Fruit fly (Drosophila melanogaster) whole organism, embryonic: ENCODE measurements around the gene CG1142.
A peak's percentile ranks its signal among the peaks of the same experiment; 100 is the strongest.

ENCODE experiments used
- Antp ChIP-seq: fragments of 200-800 bp; sonication (Bioruptor generic); optimal IDR thresholded peaks from 3 replicates; lab custom pipeline; 2016; ENCODE audit warnings: missing biosample characterization, missing genetic modification characterization
- CG10147 ChIP-seq: fragments of 200-800 bp; sonication (Bioruptor generic); optimal IDR thresholded peaks from 2 replicates; lab custom pipeline; 2019; ENCODE audit warnings: missing biosample characterization, mild to moderate bottlenecking, missing genetic modification characterization, moderate library complexity
- CG1024 ChIP-seq: fragments of 200-800 bp; sonication (Bioruptor generic); IDR thresholded peaks from 2 replicates; pipeline ENCODE4 v1.3.6; 2022; ENCODE audit warnings: missing biosample characterization, missing genetic modification characterization
- CG10959 ChIP-seq: fragments of 200-800 bp; sonication (Bioruptor generic); IDR thresholded peaks from 2 replicates; pipeline ENCODE4 v1.3.6; 2022; ENCODE audit warnings: missing biosample characterization, missing genetic modification characterization
- CG10979 ChIP-seq: fragments of 200-800 bp; sonication (Bioruptor generic); optimal IDR thresholded peaks from 2 replicates; lab custom pipeline; 2018; ENCODE audit warnings: missing biosample characterization, mild to moderate bottlenecking, missing genetic modification characterization, moderate library complexity
- CG13894 ChIP-seq: fragments of 200-800 bp; sonication (Bioruptor generic); optimal IDR thresholded peaks from 3 replicates; lab custom pipeline; 2018; ENCODE audit warnings: missing biosample characterization, mild to moderate bottlenecking, missing genetic modification characterization, moderate library complexity
- CG15479 ChIP-seq: fragments of 200-800 bp; sonication (Bioruptor generic); optimal IDR thresholded peaks from 3 replicates; lab custom pipeline; 2019; ENCODE audit warnings: missing biosample characterization, mild to moderate bottlenecking, missing genetic modification characterization, moderate library complexity
- CG15514 ChIP-seq: fragments of 200-800 bp; sonication (Bioruptor generic); optimal IDR thresholded peaks from 3 replicates; lab custom pipeline; 2017; ENCODE audit warnings: missing biosample characterization, missing genetic modification characterization, mild to moderate bottlenecking, moderate library complexity, missing genetic modification reagents
- CG16815 ChIP-seq: fragments of 200-800 bp; sonication (Bioruptor generic); optimal IDR thresholded peaks from 3 replicates; lab custom pipeline; 2017; ENCODE audit warnings: missing biosample characterization, mild to moderate bottlenecking, missing genetic modification characterization
- CG2199 ChIP-seq: fragments of 200-800 bp; sonication (Bioruptor generic); IDR thresholded peaks from 3 replicates; pipeline ENCODE4 v1.3.6; 2022; ENCODE audit warnings: missing biosample characterization, missing genetic modification characterization
- CG31365 ChIP-seq: fragments of 200-800 bp; sonication (Bioruptor generic); optimal IDR thresholded peaks from 2 replicates; lab custom pipeline; 2018; ENCODE audit warnings: missing biosample characterization, mild to moderate bottlenecking, missing genetic modification characterization
- CG34376 ChIP-seq: fragments of 200-800 bp; sonication (Bioruptor generic); optimal IDR thresholded peaks from 2 replicates; lab custom pipeline; 2018; ENCODE audit warnings: missing biosample characterization, mild to moderate bottlenecking, missing genetic modification characterization
- CG42726 ChIP-seq: fragments of 200-800 bp; sonication (Bioruptor generic); IDR thresholded peaks from 2 replicates; pipeline ENCODE4 v1.3.6; 2022; ENCODE audit warnings: missing biosample characterization, missing genetic modification characterization; ENCODE audit not compliant: partially characterized antibody
- CG43689 ChIP-seq: fragments of 200-800 bp; sonication (Bioruptor generic); IDR thresholded peaks from 2 replicates; pipeline ENCODE4 v1.3.6; 2022; ENCODE audit warnings: missing biosample characterization, missing genetic modification characterization
- CG6813 ChIP-seq: fragments of 200-800 bp; sonication (Bioruptor generic); optimal IDR thresholded peaks from 2 replicates; lab custom pipeline; 2017; ENCODE audit warnings: missing biosample characterization, missing genetic modification characterization, mild to moderate bottlenecking, moderate library complexity, missing genetic modification reagents
- CG8478 ChIP-seq: fragments of >200 bp; optimal IDR thresholded peaks from 2 replicates; lab custom pipeline; 2018
- CHES-1-like ChIP-seq: fragments of 200-800 bp; sonication (Bioruptor generic); optimal IDR thresholded peaks from 2 replicates; lab custom pipeline; 2016; ENCODE audit warnings: missing biosample characterization, missing genetic modification characterization
- Camta ChIP-seq: fragments of 200-800 bp; sonication (Bioruptor generic); optimal IDR thresholded peaks from 2 replicates; lab custom pipeline; 2016; ENCODE audit warnings: missing biosample characterization, missing genetic modification characterization
- Chrac-16 ChIP-seq: fragments of 200-800 bp; sonication (Bioruptor generic); optimal IDR thresholded peaks from 3 replicates; lab custom pipeline; 2016; ENCODE audit warnings: missing biosample characterization, missing genetic modification characterization
- Dbx ChIP-seq: fragments of 200-800 bp; sonication (Bioruptor generic); IDR thresholded peaks from 3 replicates; pipeline ENCODE4 v1.3.6; 2022; ENCODE audit warnings: missing biosample characterization, missing genetic modification characterization
- Deaf1 ChIP-seq: fragments of 200-800 bp; optimal IDR thresholded peaks from 3 replicates; lab custom pipeline; 2019; ENCODE audit warnings: missing biosample characterization, mild to moderate bottlenecking, missing genetic modification characterization, moderate library complexity
- Dfd ChIP-seq, 2 experiments: fragments of >200 bp; optimal IDR thresholded peaks; 2 replicates each; lab custom pipeline; 2017; ENCODE audit warnings: missing biosample characterization in 2 of 2, missing genetic modification characterization in 2 of 2
- E2f1 ChIP-seq: fragments of 200-800 bp; sonication (Bioruptor generic); IDR thresholded peaks from 2 replicates; pipeline ENCODE4 v1.3.6; 2022; ENCODE audit warnings: missing biosample characterization, missing genetic modification characterization
- Fer1 ChIP-seq: fragments of 200-800 bp; sonication (Bioruptor generic); optimal IDR thresholded peaks from 2 replicates; lab custom pipeline; 2017; ENCODE audit warnings: missing biosample characterization, mild to moderate bottlenecking, missing genetic modification characterization
- HmgD ChIP-seq: fragments of 200-800 bp; sonication (Bioruptor generic); optimal IDR thresholded peaks from 3 replicates; lab custom pipeline; 2016; ENCODE audit warnings: missing biosample characterization, missing genetic modification characterization
- Lhr ChIP-seq: fragments of 200-800 bp; sonication (Bioruptor generic); optimal IDR thresholded peaks from 3 replicates; lab custom pipeline; 2017; ENCODE audit warnings: mild to moderate bottlenecking, missing biosample characterization, missing genetic modification reagents, missing genetic modification characterization
- MBD-R2 ChIP-seq: fragments of 200-800 bp; sonication (Bioruptor generic); IDR thresholded peaks from 2 replicates; pipeline ENCODE4 v1.3.6; 2022; ENCODE audit warnings: missing biosample characterization, missing genetic modification characterization
- Nf-YB ChIP-seq: fragments of 200-800 bp; sonication (Bioruptor generic); optimal IDR thresholded peaks from 3 replicates; lab custom pipeline; 2019; ENCODE audit warnings: missing biosample characterization, mild to moderate bottlenecking, missing genetic modification characterization, moderate library complexity
- Nf-YC ChIP-seq: fragments of 200-800 bp; optimal IDR thresholded peaks from 3 replicates; lab custom pipeline; 2019; ENCODE audit warnings: missing biosample characterization, mild to moderate bottlenecking, missing genetic modification characterization, moderate library complexity
- Sry-β ChIP-seq: fragments of 200-800 bp; sonication (Bioruptor generic); optimal IDR thresholded peaks from 2 replicates; lab custom pipeline; 2018; ENCODE audit warnings: missing biosample characterization, mild to moderate bottlenecking, missing genetic modification characterization, moderate library complexity
- Trl ChIP-seq, 3 experiments: fragments of >200 bp in 2 of 3; fragments of 200-800 bp in 1 of 3; sonication (Bioruptor generic) in 1 of 3; optimal IDR thresholded peaks; 2 replicates in 1 of 3; 3 replicates in 2 of 3; lab custom pipeline; 2016 to 2017; ENCODE audit warnings: missing biosample characterization in 1 of 3, missing genetic modification characterization in 1 of 3
- YL-1 ChIP-seq: fragments of 200-800 bp; sonication (Bioruptor generic); optimal IDR thresholded peaks from 3 replicates; lab custom pipeline; 2017; ENCODE audit warnings: missing biosample characterization, mild to moderate bottlenecking, missing genetic modification characterization
- al ChIP-seq: fragments of 200-800 bp; sonication (Bioruptor generic); IDR thresholded peaks from 2 replicates; pipeline ENCODE4 v1.3.6; 2022; ENCODE audit warnings: missing biosample characterization, missing genetic modification characterization
- bbx ChIP-seq: fragments of 200-800 bp; sonication (Bioruptor generic); IDR thresholded peaks from 2 replicates; pipeline ENCODE4 v1.3.6; 2022; ENCODE audit warnings: missing biosample characterization, missing genetic modification characterization; ENCODE audit not compliant: partially characterized antibody
- crp ChIP-seq, 2 experiments: fragments of 200-800 bp; sonication (Bioruptor generic); optimal IDR thresholded peaks; 2 replicates in 1 of 2; 3 replicates in 1 of 2; lab custom pipeline; 2017; ENCODE audit warnings: missing biosample characterization in 2 of 2, missing genetic modification characterization in 2 of 2, mild to moderate bottlenecking in 1 of 2, moderate library complexity in 1 of 2
- en ChIP-seq: fragments of 200-800 bp; sonication (Bioruptor generic); optimal IDR thresholded peaks from 2 replicates; lab custom pipeline; 2016; ENCODE audit warnings: missing biosample characterization, missing genetic modification characterization
- eve ChIP-seq, 2 experiments: fragments of >200 bp; optimal IDR thresholded peaks; 2 replicates each; lab custom pipeline; 2017; ENCODE audit warnings: missing biosample characterization in 2 of 2, missing genetic modification characterization in 2 of 2
- ftz-f1 ChIP-seq: fragments of 200-800 bp; sonication (Bioruptor generic); optimal IDR thresholded peaks from 2 replicates; lab custom pipeline; 2016; ENCODE audit warnings: missing biosample characterization, missing genetic modification characterization
- fu2 ChIP-seq: fragments of 200-800 bp; sonication (Bioruptor generic); optimal IDR thresholded peaks from 2 replicates; lab custom pipeline; 2016; ENCODE audit warnings: missing biosample characterization, missing genetic modification characterization
- gcm ChIP-seq: fragments of 200-800 bp; sonication (Bioruptor generic); optimal IDR thresholded peaks from 2 replicates; lab custom pipeline; 2019; ENCODE audit warnings: missing biosample characterization, mild to moderate bottlenecking, missing genetic modification characterization, moderate library complexity
- gem ChIP-seq: fragments of 200-800 bp; sonication (Bioruptor generic); optimal IDR thresholded peaks from 2 replicates; lab custom pipeline; 2019; ENCODE audit warnings: missing biosample characterization, mild to moderate bottlenecking, missing genetic modification characterization, moderate library complexity
- gro ChIP-seq: fragments of 200-800 bp; sonication (Bioruptor generic); optimal IDR thresholded peaks from 2 replicates; lab custom pipeline; 2016; ENCODE audit warnings: missing biosample characterization, missing genetic modification characterization
- kay ChIP-seq: fragments of 200-800 bp; sonication (Bioruptor generic); optimal IDR thresholded peaks from 2 replicates; lab custom pipeline; 2016; ENCODE audit warnings: missing biosample characterization, missing genetic modification characterization
- peb ChIP-seq: fragments of 200-800 bp; sonication (Bioruptor generic); IDR thresholded peaks from 2 replicates; pipeline ENCODE4 v1.3.6; 2022; ENCODE audit warnings: missing biosample characterization, missing genetic modification characterization
- pum ChIP-seq: fragments of 200-800 bp; sonication (Bioruptor generic); optimal IDR thresholded peaks from 2 replicates; lab custom pipeline; 2016; ENCODE audit warnings: missing biosample characterization, missing genetic modification characterization
- so ChIP-seq: fragments of 200-800 bp; sonication (Bioruptor generic); IDR thresholded peaks from 3 replicates; pipeline ENCODE4 v1.3.6; 2022; ENCODE audit warnings: missing biosample characterization, missing genetic modification characterization
- sqz ChIP-seq: fragments of 200-800 bp; sonication (Bioruptor generic); optimal IDR thresholded peaks from 3 replicates; lab custom pipeline; 2018; ENCODE audit warnings: missing biosample characterization, mild to moderate bottlenecking, missing genetic modification characterization
- stwl ChIP-seq: fragments of 200-800 bp; sonication (Bioruptor generic); optimal IDR thresholded peaks from 3 replicates; lab custom pipeline; 2018; ENCODE audit warnings: missing biosample characterization, mild to moderate bottlenecking, missing genetic modification characterization, moderate library complexity
- zen2 ChIP-seq: fragments of 200-800 bp; sonication (Bioruptor generic); IDR thresholded peaks from 3 replicates; pipeline ENCODE4 v1.3.6; 2022; ENCODE audit warnings: missing biosample characterization, missing genetic modification characterization; ENCODE audit not compliant: partially characterized antibody

Gene CG1142

DNA sequence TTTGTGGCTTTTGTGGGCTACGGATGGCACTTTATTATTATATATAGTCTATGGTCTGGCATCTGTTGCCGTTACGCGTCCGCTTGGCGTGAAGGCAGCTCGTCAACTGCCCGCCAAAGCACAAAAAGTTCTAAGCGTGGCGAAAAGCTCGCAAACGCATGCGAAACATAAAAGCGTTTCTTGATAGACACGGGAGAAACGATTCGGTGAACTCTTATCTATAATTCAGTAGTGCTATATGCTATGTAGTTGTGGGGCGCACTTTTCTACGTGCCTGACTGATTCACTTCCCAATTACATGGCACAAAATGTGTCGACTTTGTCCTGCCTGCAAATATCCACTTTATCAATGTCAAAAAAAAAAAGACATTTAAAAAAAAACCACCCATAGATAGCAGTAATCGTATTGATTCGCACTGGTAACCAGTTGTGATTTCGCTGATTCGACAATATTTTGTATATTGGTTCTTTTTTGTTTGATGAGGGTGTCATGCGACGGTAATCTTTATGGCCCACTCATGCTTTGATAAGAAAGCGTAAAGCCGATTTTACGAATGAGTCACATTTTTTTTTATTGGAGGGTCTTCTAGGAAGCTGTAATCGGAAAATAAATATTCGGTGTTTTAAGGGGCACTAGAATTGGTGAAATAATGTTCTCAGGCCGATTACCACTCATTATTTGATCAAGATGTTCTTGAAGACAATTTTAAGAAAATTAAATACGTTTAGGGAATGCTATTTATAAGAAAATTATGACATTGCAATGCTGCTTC, 31.6 kb upstream of the CG1142 start, which contains the start of gene alpha-Est9 (continued):
- TF ChIP-seq al (GFP tag; lab: Robert Waterston, UW) = no peak
- TF ChIP-seq CG31365 (tag; lab: Kevin White, UChicago) = no peak
- TF ChIP-seq CG16815 (GFP tag; lab: Kevin White, UChicago) = no peak
- TF ChIP-seq eve (GFP tag; optimal IDR thresholded peaks at IDR 0.05; lab: Kevin White, UChicago) = peak in 1 of 2 experiments; percentile 14
- no peak for TF ChIP-seq Sry-β (GFP tag; lab: Kevin White, UChicago)
- TF ChIP-seq CG34376 (GFP tag; lab: Kevin White, UChicago) = peak; percentile 93
- no peak for TF ChIP-seq HmgD (GFP tag; lab: Kevin White, UChicago)
- TF ChIP-seq en (GFP tag; lab: Kevin White, UChicago) = no peak
- no peak for TF ChIP-seq CG42726
- no peak for TF ChIP-seq MBD-R2 (GFP tag; lab: Robert Waterston, UW)
- TF ChIP-seq CG2199 = 0 out of 3 replicates have a peak, but pooled peaks have one; percentile 25
- TF ChIP-seq pum (GFP tag; lab: Kevin White, UChicago) = no peak
- no peak for TF ChIP-seq CG1024 (GFP tag; lab: Robert Waterston, UW)
- TF ChIP-seq CHES-1-like = no peak
- TF ChIP-seq stwl (tag; lab: Kevin White, UChicago) = no peak
- TF ChIP-seq Deaf1 (tag; lab: Kevin White, UChicago) = peak; percentile 69
- TF ChIP-seq CG15479 (GFP tag; lab: Kevin White, UChicago) = no peak
- TF ChIP-seq Nf-YB (GFP tag; lab: Kevin White, UChicago) = no peak
- no peak for TF ChIP-seq Nf-YC
- no peak for TF ChIP-seq Trl (optimal IDR thresholded peaks at IDR 0.05; lab: Kevin White, UChicago)
- TF ChIP-seq Trl (GFP tag; optimal IDR thresholded peaks at IDR 0.05; lab: Kevin White, UChicago) = no peak
- TF ChIP-seq bbx (GFP tag; lab: Robert Waterston, UW) = no peak
- TF ChIP-seq CG10959 (GFP tag; lab: Robert Waterston, UW) = no peak
- TF ChIP-seq E2f1 = no peak
- TF ChIP-seq CG6813 (GFP tag; lab: Kevin White, UChicago) = no peak
- 0 out of 3 replicates have a peak, but pooled peaks have one; percentile 16 for TF ChIP-seq so (GFP tag; lab: Robert Waterston, UW)
- no peak for TF ChIP-seq CG8478
- TF ChIP-seq CG43689 (GFP tag; lab: Robert Waterston, UW) = no peak
- TF ChIP-seq YL-1 = no peak
- no peak for TF ChIP-seq CG10979
- no peak for TF ChIP-seq Chrac-16 (GFP tag; lab: Kevin White, UChicago)
- TF ChIP-seq gem (tag; lab: Kevin White, UChicago) = no peak
- peak; percentile 45 for TF ChIP-seq Fer1
- TF ChIP-seq fu2 (GFP tag; lab: Kevin White, UChicago) = no peak
- TF ChIP-seq CG15514 (GFP tag; lab: Kevin White, UChicago) = peak; percentile 27
- peak; percentile 65; the same call in 2 of the 3 replicates for TF ChIP-seq Dbx (GFP tag; lab: Robert Waterston, UW)
- no peak for TF ChIP-seq peb (GFP tag; lab: Robert Waterston, UW)
- TF ChIP-seq Lhr = no peak
- TF ChIP-seq zen2 (GFP tag; lab: Robert Waterston, UW) = no peak
- TF ChIP-seq gro (GFP tag; lab: Kevin White, UChicago) = peak; percentile 23
- TF ChIP-seq crp (GFP tag; optimal IDR thresholded peaks at IDR 0.05; lab: Kevin White, UChicago) = no peak
- TF ChIP-seq kay (GFP tag; lab: Kevin White, UChicago) = peak; percentile 44
- peak; percentile 95 for TF ChIP-seq CG13894 (tag; lab: Kevin White, UChicago)
- TF ChIP-seq ftz-f1 (GFP tag; lab: Kevin White, UChicago) = peak; percentile 68
- TF ChIP-seq sqz (GFP tag; lab: Kevin White, UChicago) = peak; percentile 11
- no peak for TF ChIP-seq CG10147 (GFP tag; lab: Kevin White, UChicago)
- TF ChIP-seq Camta (GFP tag; lab: Kevin White, UChicago) = no peak
- no peak for TF ChIP-seq Dfd (GFP tag; optimal IDR thresholded peaks at IDR 0.05; lab: Kevin White, UChicago)
- no peak for TF ChIP-seq Antp (GFP tag; lab: Kevin White, UChicago)
- TF ChIP-seq gcm (GFP tag; lab: Kevin White, UChicago) = no peak
